Worm (Caenorhabditis elegans) whole organism, midembryonic: ENCODE results near the gene ZC84.6.

Experiments
- T22C8.4 ChIP-seq: fragments of 200-800 bp; sonication (Bioruptor generic); IDR thresholded peaks from 2 replicates; pipeline ENCODE4 v1.3.6; 2022; ENCODE audit warnings: missing genetic modification characterization, missing compliant biosample characterization
- flt-1 ChIP-seq: fragments of 200-800 bp; sonication (Bioruptor generic); IDR thresholded peaks from 2 replicates; pipeline ENCODE4 v1.3.6; 2022; ENCODE audit warnings: missing genetic modification characterization, missing compliant biosample characterization
- klf-2 ChIP-seq: fragments of 200-800 bp; sonication (Bioruptor generic); conservative IDR thresholded peaks from 2 replicates; pipeline ENCODE4 v1.3.6; 2022; ENCODE audit warnings: missing genetic modification reagents, missing genetic modification characterization, missing compliant biosample characterization
- med-1 ChIP-seq: sonication (generic microtip); optimal IDR thresholded peaks from 2 replicates; lab custom pipeline; 2017; ENCODE audit warnings: missing genetic modification characterization, mild to moderate bottlenecking, missing compliant biosample characterization, antibody characterized with exemption, missing genetic modification reagents; ENCODE audit not compliant: insufficient read depth
- ztf-23 ChIP-seq: fragments of 200-800 bp; sonication (Bioruptor generic); IDR thresholded peaks from 2 replicates; pipeline ENCODE4 v1.3.6; 2022; ENCODE audit warnings: missing genetic modification reagents, missing genetic modification characterization, missing compliant biosample characterization
- ztf-29 ChIP-seq: fragments of 200-800 bp; sonication (Bioruptor generic); IDR thresholded peaks from 2 replicates; pipeline ENCODE4 v1.3.6; 2022; ENCODE audit warnings: missing genetic modification reagents, missing genetic modification characterization, missing compliant biosample characterization

- TF ChIP-seq ztf-23 (GFP tag; lab: Robert Waterston, UW) (0 out of 2 replicates have a peak, but pooled peaks have one; percentile 7), T22C8.4 (GFP tag; lab: Robert Waterston, UW) (no peak), ztf-29 (GFP tag; lab: Robert Waterston, UW) (no peak), med-1 (GFP tag; lab: Kevin White, UChicago) (no peak), klf-2 (GFP tag; lab: Robert Waterston, UW) (no peak), flt-1 (no peak)
Observed at ce11 chrIII:9239983-9240382, 40.5 kb upstream of the ZC84.6 start, which contains the start of gene saeg-2.
